Fruit fly (Drosophila melanogaster) whole organism: ENCODE data around the gene CG13005.

ENCODE experiments used
- CG8478 ChIP-seq: fragments of >200 bp; optimal IDR thresholded peaks from 2 replicates; lab custom pipeline; 2018; ENCODE audit warnings: inconsistent platforms
- Dll ChIP-seq: fragments of >200 bp; optimal IDR thresholded peaks from 2 replicates; lab custom pipeline; 2017
- EcR ChIP-seq, 2 experiments: fragments of >200 bp; optimal IDR thresholded peaks; 2 replicates each; lab custom pipeline; 2017; ENCODE audit warnings: missing biosample characterization in 2 of 2, missing genetic modification characterization in 2 of 2, missing genetic modification reagents in 2 of 2
- pan ChIP-seq: fragments of >200 bp; optimal IDR thresholded peaks from 2 replicates; lab custom pipeline; 2017
- psq ChIP-seq: fragments of >200 bp; optimal IDR thresholded peaks from 2 replicates; lab custom pipeline; 2017
- usp ChIP-seq: fragments of >200 bp; optimal IDR thresholded peaks from 2 replicates; lab custom pipeline; 2017; ENCODE audit warnings: missing biosample characterization, missing genetic modification characterization, mixed read lengths

CG13005 gene

DNA sequence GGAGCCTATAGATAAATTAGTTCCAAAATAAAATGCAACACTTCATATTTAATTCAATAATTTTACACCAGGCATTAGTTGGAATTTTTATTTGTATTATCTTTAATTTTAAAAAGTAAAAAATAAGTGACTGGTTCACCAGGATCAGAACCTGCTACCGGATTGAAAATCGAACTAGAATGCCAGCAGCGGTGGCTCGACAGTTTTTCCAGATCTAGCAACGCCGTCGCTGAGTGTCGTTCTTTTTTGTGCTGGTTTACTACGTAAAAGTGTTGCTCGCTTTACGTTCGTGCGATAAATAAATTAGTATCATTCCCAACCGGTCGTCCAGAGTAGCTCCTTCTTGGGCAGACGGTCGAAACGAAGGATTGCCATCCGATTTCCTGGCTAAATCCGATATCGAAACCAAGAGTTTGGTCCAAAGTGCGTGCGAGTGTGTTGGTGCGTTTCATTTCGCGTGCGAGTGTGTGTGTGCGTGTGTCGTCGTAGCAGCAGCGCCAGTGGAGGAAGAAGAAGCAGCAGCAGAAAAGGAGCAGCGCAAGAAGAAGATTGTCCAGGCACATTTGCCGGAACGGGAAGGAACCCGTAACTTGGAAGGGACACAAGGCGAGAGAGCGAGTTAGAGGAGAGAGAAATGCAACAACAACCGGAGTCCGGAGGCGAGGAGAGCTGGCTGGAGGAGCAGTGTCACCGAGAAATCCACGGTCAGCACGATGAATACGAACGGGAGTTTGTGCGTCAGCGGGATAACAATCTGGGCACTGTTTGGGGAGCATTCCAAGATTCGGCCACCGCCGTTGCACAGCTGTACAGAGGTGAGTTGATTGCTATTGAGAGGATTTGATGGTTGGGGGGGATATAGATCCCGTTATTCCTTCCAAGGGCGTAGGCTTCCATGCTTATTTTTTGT, 11.3 kb upstream of the CG13005 start, which contains the start of gene CG4768:
Gene CG4768 (plus strand): TSS at position 200 of the 910 bp plus-strand sequence.
- TF ChIP-seq EcR (GFP tag; optimal IDR thresholded peaks at IDR 0.05; lab: Kevin White, UChicago) (no peak), usp (GFP tag; lab: Kevin White, UChicago) (no peak)

DNA sequence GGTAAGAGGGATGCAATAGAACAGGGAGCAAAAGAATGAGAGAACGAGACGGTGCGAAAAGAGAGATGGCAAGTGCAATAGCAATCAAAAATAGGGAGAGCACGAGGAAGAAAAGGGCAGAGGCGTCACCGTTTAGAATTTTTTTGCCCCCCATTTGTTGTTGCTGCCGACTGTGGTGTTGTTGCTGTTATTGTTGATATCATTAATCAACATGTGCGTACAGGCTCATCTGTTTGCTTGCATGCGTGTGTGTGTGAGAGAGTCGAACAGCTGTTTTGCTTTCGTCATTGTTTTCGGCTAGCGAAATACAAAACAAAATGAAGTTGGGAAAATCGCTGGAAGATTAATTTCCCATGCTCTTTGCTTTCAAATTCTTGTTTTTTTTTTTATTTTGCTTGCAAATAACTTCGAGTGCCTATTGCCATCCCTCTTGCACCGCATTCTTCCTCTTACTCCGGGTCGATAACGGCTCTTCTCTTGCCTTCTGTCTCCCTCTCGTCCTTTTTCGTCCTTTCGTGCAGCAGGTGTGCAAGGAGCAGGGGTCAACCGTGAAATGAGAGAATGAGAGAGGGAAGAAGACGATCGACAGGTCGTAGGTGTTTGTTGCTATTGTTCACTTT, 10.2 kb upstream of the CG13005 start:
- TF ChIP-seq usp (GFP tag; lab: Kevin White, UChicago) (no peak), EcR (GFP tag; optimal IDR thresholded peaks at IDR 0.05; lab: Kevin White, UChicago) (no peak), pan (lab: Kevin White, UChicago) (no peak), Dll (lab: Kevin White, UChicago) (no peak), psq (lab: Kevin White, UChicago) (no peak), CG8478 (lab: Kevin White, UChicago) (no peak)

dm6 chrX:16798166-16798565, 5.3 kb upstream of the CG13005 start:
- no peak for TF ChIP-seq psq (lab: Kevin White, UChicago)
- no peak for TF ChIP-seq EcR (GFP tag; optimal IDR thresholded peaks at IDR 0.05; lab: Kevin White, UChicago)
- TF ChIP-seq Dll (lab: Kevin White, UChicago), result no peak
- TF ChIP-seq pan (lab: Kevin White, UChicago), result no peak
- TF ChIP-seq CG8478 (lab: Kevin White, UChicago), result no peak
- TF ChIP-seq usp (GFP tag; lab: Kevin White, UChicago), result no peak

- TF ChIP-seq usp (GFP tag; lab: Kevin White, UChicago) (no peak), pan (lab: Kevin White, UChicago) (no peak), Dll (lab: Kevin White, UChicago) (no peak), CG8478 (lab: Kevin White, UChicago) (no peak), psq (lab: Kevin White, UChicago) (no peak), EcR (GFP tag; optimal IDR thresholded peaks at IDR 0.05; lab: Kevin White, UChicago) (no peak)
These were observed 3.5 kb upstream of the CG13005 start for dm6 chrX:16799914-16800313.

- TF ChIP-seq usp (GFP tag; lab: Kevin White, UChicago) (no peak), CG8478 (lab: Kevin White, UChicago) (no peak)
These were observed 2.9 kb upstream of the CG13005 start, which contains the start of the genes CG9132 and CG4789 for dm6 chrX:16800530-16801027. CG9132 (minus strand) TSS chrX:16800710. CG4789 (plus strand) TSS chrX:16800930.

dm6 chrX:16805768-16806167, 2.3 kb downstream of the CG13005 start, which contains the start of gene ppk28:
ppk28 (plus strand) TSS chrX:16806068.
- TF ChIP-seq usp (GFP tag; lab: Kevin White, UChicago), result no peak

DNA sequence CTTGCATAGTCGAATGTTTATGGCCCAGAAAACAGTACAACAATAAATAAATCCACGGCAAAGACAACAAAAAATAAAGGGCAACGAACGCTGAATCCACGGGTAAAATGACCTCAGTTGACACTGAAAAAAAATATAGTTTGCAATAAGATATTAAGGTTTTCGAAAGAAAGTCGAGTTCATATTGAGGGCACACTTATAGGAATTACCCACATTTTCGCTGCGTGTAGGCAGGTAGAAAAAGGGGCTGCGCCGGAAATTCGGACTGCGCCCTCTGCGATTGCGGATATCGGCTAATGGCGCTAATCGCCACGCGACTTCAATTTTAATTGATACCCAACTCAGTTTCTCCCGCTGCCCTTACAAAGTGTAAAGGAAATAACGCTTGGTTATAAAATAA, 5.2 kb downstream of the CG13005 start:
- TF ChIP-seq Dll (lab: Kevin White, UChicago) (no peak), EcR (GFP tag; optimal IDR thresholded peaks at IDR 0.05; lab: Kevin White, UChicago) (no peak), CG8478 (lab: Kevin White, UChicago) (no peak), pan (lab: Kevin White, UChicago) (no peak), usp (GFP tag; lab: Kevin White, UChicago) (no peak), psq (lab: Kevin White, UChicago) (no peak)

DNA sequence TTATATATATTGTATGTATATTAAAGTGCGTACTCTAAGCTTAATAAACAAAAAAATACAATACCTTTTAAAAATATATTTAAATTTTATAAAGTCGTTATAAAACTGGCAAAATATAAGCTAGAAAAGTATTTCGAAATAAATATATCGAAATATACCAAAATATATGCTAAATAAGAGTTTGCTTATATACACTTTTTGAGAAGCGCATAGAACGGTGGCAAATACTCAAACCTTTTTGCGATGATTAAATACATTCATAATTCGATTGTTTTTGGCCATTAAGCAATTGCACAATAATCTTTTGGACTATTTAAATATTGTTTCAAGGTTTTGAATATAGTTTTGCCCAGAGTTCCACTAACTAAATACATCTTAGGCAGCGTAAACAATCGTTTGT, 5.6 kb downstream of the CG13005 start:
- TF ChIP-seq Dll (lab: Kevin White, UChicago) (no peak), pan (lab: Kevin White, UChicago) (no peak), usp (GFP tag; lab: Kevin White, UChicago) (no peak), psq (lab: Kevin White, UChicago) (no peak), CG8478 (lab: Kevin White, UChicago) (no peak), EcR (GFP tag; optimal IDR thresholded peaks at IDR 0.05; lab: Kevin White, UChicago) (no peak)

- TF ChIP-seq pan (lab: Kevin White, UChicago), result no peak
These were observed 7.8 kb downstream of the CG13005 start, which contains the start of gene CG4829 for dm6 chrX:16811213-16811749. CG4829 (plus strand) TSS chrX:16811699.

- TF ChIP-seq psq (lab: Kevin White, UChicago), result no peak
- no peak for TF ChIP-seq CG8478 (lab: Kevin White, UChicago)
- no peak for TF ChIP-seq pan (lab: Kevin White, UChicago)
- no peak for TF ChIP-seq Dll (lab: Kevin White, UChicago)
- TF ChIP-seq EcR (GFP tag; optimal IDR thresholded peaks at IDR 0.05; lab: Kevin White, UChicago), result no peak
- TF ChIP-seq usp (GFP tag; lab: Kevin White, UChicago), result no peak
These were observed 9.8 kb downstream of the CG13005 start for dm6 chrX:16813226-16813625.

- TF ChIP-seq EcR (GFP tag; optimal IDR thresholded peaks at IDR 0.05; lab: Kevin White, UChicago) (no peak), Dll (lab: Kevin White, UChicago) (no peak), pan (lab: Kevin White, UChicago) (no peak), CG8478 (lab: Kevin White, UChicago) (no peak), usp (GFP tag; lab: Kevin White, UChicago) (no peak), psq (lab: Kevin White, UChicago) (no peak)
These were observed 10.9 kb downstream of the CG13005 start for dm6 chrX:16814351-16814750.
